Fruit fly (Drosophila melanogaster) whole organism, embryonic: ENCODE results near the gene Pde6.

ENCODE experiments used
- Adf1 ChIP-seq: fragments of 200-800 bp; sonication (Bioruptor generic); IDR thresholded peaks from 2 replicates; pipeline ENCODE4 v1.3.6; 2022; ENCODE audit warnings: missing biosample characterization, missing genetic modification characterization
- Atf3 ChIP-seq: fragments of 200-800 bp; sonication (Bioruptor generic); optimal IDR thresholded peaks from 3 replicates; lab custom pipeline; 2016; ENCODE audit warnings: missing biosample characterization, missing genetic modification characterization
- Atf6 ChIP-seq: fragments of 200-800 bp; sonication (Bioruptor generic); IDR thresholded peaks from 2 replicates; pipeline ENCODE4 v1.3.6; 2022; ENCODE audit warnings: missing biosample characterization, missing genetic modification characterization
- Bdp1 ChIP-seq: fragments of 200-800 bp; sonication (Bioruptor generic); optimal IDR thresholded peaks from 3 replicates; lab custom pipeline; 2016; ENCODE audit warnings: missing biosample characterization, missing genetic modification characterization
- CG10462 ChIP-seq: fragments of 200-800 bp; sonication (Bioruptor generic); optimal IDR thresholded peaks from 2 replicates; lab custom pipeline; 2016; ENCODE audit warnings: missing biosample characterization, missing genetic modification characterization
- CG10565 ChIP-seq: fragments of 200-800 bp; sonication (Bioruptor generic); optimal IDR thresholded peaks from 3 replicates; lab custom pipeline; 2016; ENCODE audit warnings: missing biosample characterization, mild to moderate bottlenecking, missing genetic modification characterization
- CG10654 ChIP-seq: fragments of 200-800 bp; sonication (Bioruptor generic); optimal IDR thresholded peaks from 2 replicates; lab custom pipeline; 2016; ENCODE audit warnings: missing biosample characterization, missing genetic modification characterization
- CG11093 ChIP-seq: fragments of 200-800 bp; sonication (Bioruptor generic); IDR thresholded peaks from 3 replicates; pipeline ENCODE4 v1.3.6; 2022; ENCODE audit warnings: missing biosample characterization, missing genetic modification characterization
- CG11723 ChIP-seq: fragments of 200-800 bp; sonication (Bioruptor generic); optimal IDR thresholded peaks from 2 replicates; lab custom pipeline; 2017; ENCODE audit warnings: missing biosample characterization, mild to moderate bottlenecking, missing genetic modification characterization
- CG12744 ChIP-seq: fragments of 200-800 bp; sonication (Bioruptor generic); optimal IDR thresholded peaks from 2 replicates; lab custom pipeline; 2016; ENCODE audit warnings: missing biosample characterization, missing genetic modification characterization
- CG12769 ChIP-seq: fragments of 200-800 bp; sonication (Bioruptor generic); optimal IDR thresholded peaks from 2 replicates; lab custom pipeline; 2019; ENCODE audit warnings: missing biosample characterization, mild to moderate bottlenecking, missing genetic modification characterization, moderate library complexity
- CG14441 ChIP-seq: fragments of 200-800 bp; sonication (Bioruptor generic); IDR thresholded peaks from 2 replicates; pipeline ENCODE4 v1.3.6; 2022; ENCODE audit warnings: missing biosample characterization, missing genetic modification characterization
- CG15601 ChIP-seq: fragments of 200-800 bp; sonication (Bioruptor generic); optimal IDR thresholded peaks from 3 replicates; lab custom pipeline; 2019; ENCODE audit warnings: missing biosample characterization, mild to moderate bottlenecking, missing genetic modification characterization, moderate library complexity
- CG17328 ChIP-seq: fragments of 200-800 bp; sonication (Bioruptor generic); IDR thresholded peaks from 2 replicates; pipeline ENCODE4 v1.3.6; 2022; ENCODE audit warnings: missing biosample characterization, missing genetic modification characterization
- CG17359 ChIP-seq: fragments of 200-800 bp; sonication (Bioruptor generic); optimal IDR thresholded peaks from 3 replicates; lab custom pipeline; 2018; ENCODE audit warnings: missing biosample characterization, mild to moderate bottlenecking, missing genetic modification characterization, moderate library complexity
- CG17568 ChIP-seq: fragments of 200-800 bp; sonication (Bioruptor generic); optimal IDR thresholded peaks from 2 replicates; lab custom pipeline; 2018; ENCODE audit warnings: missing biosample characterization, mild to moderate bottlenecking, missing genetic modification characterization, moderate library complexity
- CG33557 ChIP-seq: fragments of 200-800 bp; sonication (Bioruptor generic); optimal IDR thresholded peaks from 2 replicates; lab custom pipeline; 2019; ENCODE audit warnings: missing biosample characterization, mild to moderate bottlenecking, missing genetic modification characterization, moderate library complexity
- CG3995 ChIP-seq: fragments of 200-800 bp; sonication (Bioruptor generic); optimal IDR thresholded peaks from 3 replicates; lab custom pipeline; 2016; ENCODE audit warnings: missing biosample characterization, missing genetic modification characterization
- CG5245 ChIP-seq: fragments of 200-800 bp; sonication (Bioruptor generic); optimal IDR thresholded peaks from 3 replicates; lab custom pipeline; 2016; ENCODE audit warnings: missing biosample characterization, missing genetic modification characterization
- CG7271 ChIP-seq: fragments of 200-800 bp; sonication (Bioruptor generic); optimal IDR thresholded peaks from 2 replicates; lab custom pipeline; 2018; ENCODE audit warnings: missing biosample characterization, mild to moderate bottlenecking, missing genetic modification characterization, moderate library complexity
- CG8924 ChIP-seq: fragments of 200-800 bp; optimal IDR thresholded peaks from 3 replicates; lab custom pipeline; 2019; ENCODE audit warnings: missing biosample characterization, mild to moderate bottlenecking, missing genetic modification characterization, moderate library complexity
- CG9215 ChIP-seq: fragments of 200-800 bp; sonication (Bioruptor generic); IDR thresholded peaks from 2 replicates; pipeline ENCODE4 v1.3.6; 2022; ENCODE audit warnings: missing biosample characterization, missing genetic modification characterization
- CkIIα-i1 ChIP-seq: fragments of 200-800 bp; sonication (Bioruptor generic); IDR thresholded peaks from 2 replicates; pipeline ENCODE4 v1.3.6; 2022; ENCODE audit warnings: missing biosample characterization, missing genetic modification characterization
- E2f2 ChIP-seq: fragments of 200-800 bp; sonication (Bioruptor generic); IDR thresholded peaks from 2 replicates; pipeline ENCODE4 v1.3.6; 2022; ENCODE audit warnings: missing biosample characterization, missing genetic modification characterization
- H15 ChIP-seq: fragments of 200-800 bp; sonication (Bioruptor generic); IDR thresholded peaks from 3 replicates; pipeline ENCODE4 v1.3.6; 2022; ENCODE audit warnings: missing biosample characterization, missing genetic modification characterization
- HHEX ChIP-seq: fragments of 200-800 bp; sonication (Bioruptor generic); optimal IDR thresholded peaks from 3 replicates; lab custom pipeline; 2017; ENCODE audit warnings: missing biosample characterization, mild to moderate bottlenecking, missing genetic modification characterization, missing genetic modification reagents
- Jarid2 ChIP-seq: fragments of 200-800 bp; sonication (Bioruptor generic); optimal IDR thresholded peaks from 3 replicates; lab custom pipeline; 2017; ENCODE audit warnings: mild to moderate bottlenecking, missing biosample characterization, missing genetic modification reagents, missing genetic modification characterization
- Kr ChIP-seq: fragments of 200-800 bp; sonication (Bioruptor generic); optimal IDR thresholded peaks from 2 replicates; lab custom pipeline; 2017; ENCODE audit warnings: missing biosample characterization, mild to moderate bottlenecking, missing genetic modification characterization
- Lhr ChIP-seq: fragments of 200-800 bp; sonication (Bioruptor generic); optimal IDR thresholded peaks from 3 replicates; lab custom pipeline; 2017; ENCODE audit warnings: mild to moderate bottlenecking, missing biosample characterization, missing genetic modification reagents, missing genetic modification characterization
- Myb ChIP-seq: fragments of 200-800 bp; sonication (Bioruptor generic); optimal IDR thresholded peaks from 2 replicates; lab custom pipeline; 2016; ENCODE audit warnings: missing biosample characterization, missing genetic modification characterization
- Nf-YC ChIP-seq: fragments of 200-800 bp; optimal IDR thresholded peaks from 3 replicates; lab custom pipeline; 2019; ENCODE audit warnings: missing biosample characterization, mild to moderate bottlenecking, missing genetic modification characterization, moderate library complexity
- Oaz ChIP-seq: fragments of 200-800 bp; sonication (Bioruptor generic); IDR thresholded peaks from 2 replicates; pipeline ENCODE4 v1.3.6; 2022; ENCODE audit warnings: missing biosample characterization, missing genetic modification characterization
- Rfx ChIP-seq: fragments of 200-800 bp; sonication (Bioruptor generic); IDR thresholded peaks from 2 replicates; pipeline ENCODE4 v1.3.6; 2022; ENCODE audit warnings: missing biosample characterization, missing genetic modification characterization
- Sry-β ChIP-seq: fragments of 200-800 bp; sonication (Bioruptor generic); optimal IDR thresholded peaks from 2 replicates; lab custom pipeline; 2018; ENCODE audit warnings: missing biosample characterization, mild to moderate bottlenecking, missing genetic modification characterization, moderate library complexity
- ara ChIP-seq: fragments of 200-800 bp; sonication (Bioruptor generic); IDR thresholded peaks from 2 replicates; pipeline ENCODE4 v1.3.6; 2022; ENCODE audit warnings: missing biosample characterization, missing genetic modification characterization
- br ChIP-seq: fragments of >200 bp; optimal IDR thresholded peaks from 2 replicates; lab custom pipeline; 2017
- danr ChIP-seq: fragments of 200-800 bp; sonication (Bioruptor generic); IDR thresholded peaks from 2 replicates; pipeline ENCODE4 v1.3.6; 2022; ENCODE audit warnings: missing biosample characterization, missing genetic modification characterization
- dmrt11E ChIP-seq: fragments of 200-800 bp; sonication (Bioruptor generic); optimal IDR thresholded peaks from 3 replicates; lab custom pipeline; 2018; ENCODE audit warnings: missing biosample characterization, mild to moderate bottlenecking, missing genetic modification characterization, moderate library complexity
- gce ChIP-seq: fragments of 200-800 bp; sonication (Bioruptor generic); IDR thresholded peaks from 3 replicates; pipeline ENCODE4 v1.3.6; 2022; ENCODE audit warnings: missing biosample characterization, missing genetic modification characterization
- gcm ChIP-seq: fragments of 200-800 bp; sonication (Bioruptor generic); optimal IDR thresholded peaks from 2 replicates; lab custom pipeline; 2019; ENCODE audit warnings: missing biosample characterization, mild to moderate bottlenecking, missing genetic modification characterization, moderate library complexity
- gem ChIP-seq: fragments of 200-800 bp; sonication (Bioruptor generic); optimal IDR thresholded peaks from 2 replicates; lab custom pipeline; 2019; ENCODE audit warnings: missing biosample characterization, mild to moderate bottlenecking, missing genetic modification characterization, moderate library complexity
- gsb ChIP-seq: fragments of 200-800 bp; sonication (Bioruptor generic); IDR thresholded peaks from 2 replicates; pipeline ENCODE4 v1.3.6; 2022; ENCODE audit warnings: missing biosample characterization, missing genetic modification characterization
- lov ChIP-seq, 2 experiments: fragments of 200-800 bp in 1 of 2; fragments of >200 bp in 1 of 2; sonication (Bioruptor generic) in 1 of 2; IDR thresholded peaks in 1 of 2; optimal IDR thresholded peaks in 1 of 2; 2 replicates in 1 of 2; 3 replicates in 1 of 2; pipeline versions ENCODE4 v1.3.6 to Lab custom; 2017 to 2022; ENCODE audit warnings: missing biosample characterization in 1 of 2, missing genetic modification characterization in 1 of 2
- luna ChIP-seq: fragments of 200-800 bp; sonication (Bioruptor generic); optimal IDR thresholded peaks from 2 replicates; lab custom pipeline; 2016; ENCODE audit warnings: missing biosample characterization, missing genetic modification characterization
- phol ChIP-seq: fragments of 200-800 bp; sonication (Bioruptor generic); optimal IDR thresholded peaks from 3 replicates; lab custom pipeline; 2018; ENCODE audit warnings: missing biosample characterization, mild to moderate bottlenecking, missing genetic modification characterization, moderate library complexity
- psq ChIP-seq: fragments of 200-800 bp; sonication (Bioruptor generic); optimal IDR thresholded peaks from 2 replicates; lab custom pipeline; 2017; ENCODE audit warnings: missing biosample characterization, missing genetic modification characterization
- sr ChIP-seq: fragments of 200-800 bp; sonication (Bioruptor generic); IDR thresholded peaks from 3 replicates; pipeline ENCODE4 v1.3.6; 2022; ENCODE audit warnings: missing biosample characterization, missing genetic modification characterization
- ssp ChIP-seq: fragments of 200-800 bp; sonication (Bioruptor generic); IDR thresholded peaks from 2 replicates; pipeline ENCODE4 v1.3.6; 2022; ENCODE audit warnings: missing biosample characterization, missing genetic modification characterization
- usp ChIP-seq: fragments of >200 bp; optimal IDR thresholded peaks from 2 replicates; lab custom pipeline; 2017; ENCODE audit warnings: missing biosample characterization, missing genetic modification characterization
- vvl ChIP-seq: fragments of 200-800 bp; sonication (Bioruptor generic); IDR thresholded peaks from 2 replicates; pipeline ENCODE4 v1.3.6; 2022; ENCODE audit warnings: missing biosample characterization, missing genetic modification characterization
- yki ChIP-seq: fragments of >200 bp; optimal IDR thresholded peaks from 3 replicates; lab custom pipeline; 2018

Gene Pde6

DNA sequence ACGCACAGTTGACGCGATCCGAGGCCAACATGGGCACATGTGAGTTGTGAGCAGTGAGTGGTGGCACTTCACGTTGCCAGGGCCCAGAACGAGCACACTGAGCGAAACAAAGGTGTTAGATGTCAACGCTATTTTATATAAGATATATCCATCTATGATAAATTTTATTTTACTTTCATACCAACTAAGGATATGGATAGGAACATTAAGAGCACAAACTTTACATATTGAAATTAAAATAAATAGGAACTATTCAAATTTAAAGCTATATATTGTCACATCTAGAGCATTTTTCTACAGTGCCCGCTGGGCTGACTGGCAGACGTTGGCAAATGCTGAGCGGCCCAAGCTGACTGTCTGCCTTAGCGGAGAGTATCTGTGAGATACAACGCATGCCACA, 88.4 kb downstream of the Pde6 start (continued):
- TF ChIP-seq lov (optimal IDR thresholded peaks at IDR 0.05; lab: Kevin White, UChicago): no peak
- 0 out of 3 replicates have a peak, but pooled peaks have one; percentile 47 for TF ChIP-seq lov (GFP tag; IDR thresholded peaks at IDR 0.05; lab: Robert Waterston, UW)
- TF ChIP-seq CG10565 (GFP tag; lab: Kevin White, UChicago): no peak
- TF ChIP-seq CG10654 (GFP tag; lab: Kevin White, UChicago): peak; percentile 39
- peak; percentile 4 for TF ChIP-seq Nf-YC (tag; lab: Kevin White, UChicago)
- no peak for TF ChIP-seq CG3995 (GFP tag; lab: Kevin White, UChicago)
- no peak for TF ChIP-seq sr
- no peak for TF ChIP-seq Sry-β
- peak; percentile 23 for TF ChIP-seq HHEX
- TF ChIP-seq Myb (GFP tag; lab: Kevin White, UChicago): no peak
- TF ChIP-seq CG33557 (GFP tag; lab: Kevin White, UChicago): peak; percentile 52
- TF ChIP-seq Kr (GFP tag; lab: Kevin White, UChicago): peak; percentile 11
- TF ChIP-seq CG7271 (tag; lab: Kevin White, UChicago): no peak
- TF ChIP-seq CG11093: 0 out of 3 replicates have a peak, but pooled peaks have one; percentile 23
- TF ChIP-seq CG9215: no peak
- TF ChIP-seq Bdp1 (GFP tag; lab: Kevin White, UChicago): peak; percentile 14
- TF ChIP-seq gem (tag; lab: Kevin White, UChicago): peak; percentile 80
- no peak for TF ChIP-seq Oaz (GFP tag; lab: Robert Waterston, UW)
- peak; percentile 81 for TF ChIP-seq phol
- TF ChIP-seq br: no peak
- TF ChIP-seq dmrt11E (tag; lab: Kevin White, UChicago): peak; percentile 86
- TF ChIP-seq gsb (GFP tag; lab: Robert Waterston, UW): peak; percentile 15; the same call in 1 of the 2 replicates
- TF ChIP-seq luna (GFP tag; lab: Kevin White, UChicago): no peak
- TF ChIP-seq vvl: peak; percentile 79
- peak; percentile 76 for TF ChIP-seq ara (GFP tag; lab: Robert Waterston, UW)
- peak; percentile 56; the same call in 1 of the 2 replicates for TF ChIP-seq CG17328 (GFP tag; lab: Robert Waterston, UW)
- TF ChIP-seq CG17568 (GFP tag; lab: Kevin White, UChicago): peak; percentile 13
- TF ChIP-seq Jarid2 (GFP tag; lab: Kevin White, UChicago): peak; percentile 4
- 0 out of 2 replicates have a peak, but pooled peaks have one; percentile 24 for TF ChIP-seq E2f2
- no peak for TF ChIP-seq usp
- TF ChIP-seq H15 (GFP tag; lab: Robert Waterston, UW): no peak; the same call in 2 of the 3 replicates
- peak; percentile 74 for TF ChIP-seq CG8924 (tag; lab: Kevin White, UChicago)
- 0 out of 3 replicates have a peak, but pooled peaks have one; percentile 52 for TF ChIP-seq gce (GFP tag; lab: Robert Waterston, UW)
- TF ChIP-seq CG17359 (tag; lab: Kevin White, UChicago): peak; percentile 57
- TF ChIP-seq Rfx (GFP tag; lab: Robert Waterston, UW): 0 out of 2 replicates have a peak, but pooled peaks have one; percentile 16
- TF ChIP-seq CG14441 (GFP tag; lab: Robert Waterston, UW): peak; percentile 52
- no peak for TF ChIP-seq danr
- peak; percentile 58 for TF ChIP-seq ssp (GFP tag; lab: Robert Waterston, UW)
- TF ChIP-seq yki (lab: Kevin White, UChicago): no peak
- TF ChIP-seq psq: no peak
- no peak for TF ChIP-seq Adf1 (GFP tag; lab: Robert Waterston, UW)
- TF ChIP-seq CG10462: peak; percentile 19
- peak; percentile 4 for TF ChIP-seq CG11723 (GFP tag; lab: Kevin White, UChicago)
- peak; percentile 60 for TF ChIP-seq gcm (GFP tag; lab: Kevin White, UChicago)
- no peak for TF ChIP-seq CkIIα-i1
- TF ChIP-seq CG5245 (GFP tag; lab: Kevin White, UChicago): peak; percentile 44
- peak; percentile 34 for TF ChIP-seq Lhr (GFP tag; lab: Kevin White, UChicago)
- peak; percentile 24 for TF ChIP-seq Atf3 (GFP tag; lab: Kevin White, UChicago)
- TF ChIP-seq CG15601 (tag; lab: Kevin White, UChicago): peak; percentile 68
- TF ChIP-seq Atf6: peak; percentile 53; the same call in 1 of the 2 replicates
- peak; percentile 37 for TF ChIP-seq CG12769
- no peak for TF ChIP-seq CG12744 (GFP tag; lab: Kevin White, UChicago)
